Worm (Caenorhabditis elegans) whole organism, L2 larva: Measurements from ENCODE around the gene str-83.

ENCODE experiments used
- C34F6.9 ChIP-seq: fragments of 150-350 bp; optimal IDR thresholded peaks from 2 replicates; lab custom pipeline; 2014; ENCODE audit warnings: missing biosample characterization, missing genetic modification characterization
- aly-2 ChIP-seq: fragments of 150-350 bp; optimal IDR thresholded peaks from 2 replicates; lab custom pipeline; 2014; ENCODE audit warnings: missing biosample characterization, missing genetic modification characterization
- dmd-4 ChIP-seq: sonication (generic microtip); optimal IDR thresholded peaks from 2 replicates; lab custom pipeline; 2017; ENCODE audit warnings: missing biosample characterization, missing genetic modification characterization
- egl-27 ChIP-seq: sonication (generic microtip); optimal IDR thresholded peaks from 3 replicates; lab custom pipeline; 2017; ENCODE audit warnings: missing biosample characterization, missing genetic modification reagents, missing genetic modification characterization
- elt-3 ChIP-seq: sonication (generic microtip); optimal IDR thresholded peaks from 2 replicates; lab custom pipeline; 2017; ENCODE audit warnings: missing biosample characterization, missing genetic modification characterization
- gmeb-1 ChIP-seq: fragments of 150-350 bp; optimal IDR thresholded peaks from 2 replicates; lab custom pipeline; 2014; ENCODE audit warnings: missing biosample characterization, missing genetic modification characterization
- lin-11 ChIP-seq: fragments of 150-350 bp; sonication (generic microtip); optimal IDR thresholded peaks from 2 replicates; lab custom pipeline; 2014; ENCODE audit warnings: missing biosample characterization, missing genetic modification characterization, inconsistent platforms, mixed read lengths
- lin-39 ChIP-seq: fragments of 150-350 bp; optimal IDR thresholded peaks from 2 replicates; lab custom pipeline; 2014; ENCODE audit warnings: missing biosample characterization, missing genetic modification reagents, missing genetic modification characterization
- mbf-1 ChIP-seq: sonication (generic microtip); optimal IDR thresholded peaks from 2 replicates; lab custom pipeline; 2017; ENCODE audit warnings: missing biosample characterization, missing genetic modification characterization
- nhr-11 ChIP-seq: fragments of 150-350 bp; optimal IDR thresholded peaks from 2 replicates; lab custom pipeline; 2014; ENCODE audit warnings: missing biosample characterization, missing genetic modification characterization
- nhr-129 ChIP-seq: fragments of 150-350 bp; optimal IDR thresholded peaks from 2 replicates; lab custom pipeline; 2014; ENCODE audit warnings: missing biosample characterization, missing genetic modification characterization
- snpc-4 ChIP-seq: fragments of 150-350 bp; optimal IDR thresholded peaks from 2 replicates; lab custom pipeline; 2014; ENCODE audit warnings: missing biosample characterization, missing genetic modification characterization
- unc-62 ChIP-seq: fragments of 150-350 bp; optimal IDR thresholded peaks from 2 replicates; lab custom pipeline; 2014; ENCODE audit warnings: missing biosample characterization, missing genetic modification reagents, missing genetic modification characterization
- ztf-11 ChIP-seq: sonication (generic microtip); optimal IDR thresholded peaks from 2 replicates; lab custom pipeline; 2017; ENCODE audit warnings: missing biosample characterization, missing genetic modification characterization

ce11 chrV:3967762-3968161, 9.3 kb upstream of the str-83 start, which contains the start of gene cyp-34A8:
- TF ChIP-seq unc-62 (GFP tag; lab: Kevin White, UChicago) (no peak), nhr-129 (tag; lab: Kevin White, UChicago) (no peak), dmd-4 (no peak), lin-11 (tag; lab: Kevin White, UChicago) (no peak), ztf-11 (no peak), snpc-4 (tag; lab: Kevin White, UChicago) (no peak), mbf-1 (tag; lab: Kevin White, UChicago) (no peak), nhr-11 (tag; lab: Kevin White, UChicago) (no peak), gmeb-1 (tag; lab: Kevin White, UChicago) (no peak), aly-2 (tag; lab: Kevin White, UChicago) (no peak), lin-39 (tag; lab: Kevin White, UChicago) (no peak), elt-3 (tag; lab: Kevin White, UChicago) (no peak), egl-27 (tag; lab: Kevin White, UChicago) (no peak), C34F6.9 (tag; lab: Kevin White, UChicago) (no peak)
